Fruit fly (Drosophila melanogaster): ENCODE measurements around the gene CG4553.

Gene CG4553

DNA sequence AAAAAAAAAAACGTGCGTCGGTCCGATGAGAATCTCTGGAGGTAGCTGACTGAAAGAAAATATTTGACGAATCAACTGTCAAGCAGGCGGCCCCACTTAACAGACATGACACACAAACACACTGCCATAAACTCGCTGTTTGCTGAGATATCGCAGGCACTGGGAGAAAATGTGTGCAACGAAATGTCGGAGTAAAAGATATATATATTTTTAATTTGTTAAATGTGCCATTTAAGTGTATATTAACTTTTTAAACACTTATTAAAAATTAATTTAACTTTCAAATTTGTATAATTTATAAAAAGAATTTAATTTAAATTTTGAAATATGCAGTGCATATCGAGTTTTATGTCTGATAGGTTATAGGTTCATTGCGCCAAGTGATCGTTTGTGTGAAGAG, 12.4 kb upstream of the CG4553 start (continued):
- no peak for TF ChIP-seq CG2129 (GFP tag; IDR thresholded peaks at IDR 0.05; ENCODE audit: partially characterized antibody)
- TF ChIP-seq sqz (GFP tag; optimal IDR thresholded peaks at IDR 0.05) = peak; percentile 23
- TF ChIP-seq danr (GFP tag; IDR thresholded peaks at IDR 0.05) = peak; percentile 42; the same call in 1 of the 2 replicates
- TF ChIP-seq CG30020 (tag; optimal IDR thresholded peaks at IDR 0.05) = no peak
- no peak for TF ChIP-seq usp (GFP tag; optimal IDR thresholded peaks at IDR 0.05)
- no peak for TF ChIP-seq CG4854 (GFP tag; optimal IDR thresholded peaks at IDR 0.05)
- TF ChIP-seq gce (GFP tag; IDR thresholded peaks at IDR 0.05) = no peak
- TF ChIP-seq CG10274 (GFP tag; optimal IDR thresholded peaks at IDR 0.05) = no peak
- no peak for TF ChIP-seq Rx (GFP tag; IDR thresholded peaks at IDR 0.05)
- TF ChIP-seq bsh (GFP tag; optimal IDR thresholded peaks at IDR 0.05) = peak in 1 of 2 experiments; percentile 68
- TF ChIP-seq CG10654 (GFP tag; optimal IDR thresholded peaks at IDR 0.05) = peak; percentile 39
- no peak for TF ChIP-seq fd102C (GFP tag; optimal IDR thresholded peaks at IDR 0.05)
- no peak for TF ChIP-seq Opbp (GFP tag; IDR thresholded peaks at IDR 0.05; ENCODE audit: partially characterized antibody)
- peak; percentile 28; the same call in 1 of the 4 replicates for TF ChIP-seq Gug (GFP tag; IDR thresholded peaks at IDR 0.05)
- TF ChIP-seq zen2 (GFP tag; IDR thresholded peaks at IDR 0.05; ENCODE audit: partially characterized antibody) = no peak
- peak; percentile 60 for TF ChIP-seq CG11247 (GFP tag; IDR thresholded peaks at IDR 0.05)
- peak; percentile 54 for TF ChIP-seq Med (GFP tag)
- TF ChIP-seq CG1602 (GFP tag; optimal IDR thresholded peaks at IDR 0.05) = peak; percentile 30
- TF ChIP-seq CG14667 (GFP tag; IDR thresholded peaks at IDR 0.05) = no peak
- TF ChIP-seq Aef1 (GFP tag; IDR thresholded peaks at IDR 0.05) = peak; percentile 52; the same call in 2 of the 3 replicates
- peak; percentile 71 for TF ChIP-seq sob (GFP tag; IDR thresholded peaks at IDR 0.05)
- TF ChIP-seq MBD-R2 (GFP tag; IDR thresholded peaks at IDR 0.05) = no peak; the same call in 1 of the 2 replicates
- peak; percentile 54; the same call in 1 of the 3 replicates for TF ChIP-seq so (GFP tag; IDR thresholded peaks at IDR 0.05)
- no peak for TF ChIP-seq twi (tag; optimal IDR thresholded peaks at IDR 0.05)
- peak; percentile 67 for TF ChIP-seq CG10979 (tag; optimal IDR thresholded peaks at IDR 0.05)
- TF ChIP-seq h (optimal IDR thresholded peaks at IDR 0.05) = no peak
- peak; percentile 8 for TF ChIP-seq CG1233 (GFP tag; optimal IDR thresholded peaks at IDR 0.05)
- TF ChIP-seq shn (GFP tag; optimal IDR thresholded peaks at IDR 0.05) = no peak
- TF ChIP-seq abd-A (tag; optimal IDR thresholded peaks at IDR 0.05) = no peak
- TF ChIP-seq crc (GFP tag; optimal IDR thresholded peaks at IDR 0.05) = no peak
- no peak for TF ChIP-seq CG13287 (GFP tag; IDR thresholded peaks at IDR 0.05; ENCODE audit: partially characterized antibody)
- TF ChIP-seq Antp (GFP tag; optimal IDR thresholded peaks at IDR 0.05) = no peak
- TF ChIP-seq tio (GFP tag; optimal IDR thresholded peaks at IDR 0.05) = no peak
- TF ChIP-seq BEAF-32 (GFP tag; optimal IDR thresholded peaks at IDR 0.05) = no peak
- no peak for TF ChIP-seq mam (GFP tag; optimal IDR thresholded peaks at IDR 0.05)
- no peak for TF ChIP-seq CG7786 (GFP tag; optimal IDR thresholded peaks at IDR 0.05)
- no peak for TF ChIP-seq Mad (GFP tag; optimal IDR thresholded peaks at IDR 0.05)
- no peak for TF ChIP-seq CG3995 (GFP tag; optimal IDR thresholded peaks at IDR 0.05)
- no peak for TF ChIP-seq Sry-β (GFP tag; optimal IDR thresholded peaks at IDR 0.05)
- TF ChIP-seq Myb (GFP tag; optimal IDR thresholded peaks at IDR 0.05) = no peak
- peak; percentile 23 for TF ChIP-seq CG1603 (tag; optimal IDR thresholded peaks at IDR 0.05)
- no peak for TF ChIP-seq dimm (GFP tag; IDR thresholded peaks at IDR 0.05)
- TF ChIP-seq HmgZ (tag; optimal IDR thresholded peaks at IDR 0.05) = no peak
- TF ChIP-seq fd64A (GFP tag; optimal IDR thresholded peaks at IDR 0.05) = peak; percentile 47
- no peak for TF ChIP-seq B-H1 (GFP tag; IDR thresholded peaks at IDR 0.05)
- no peak for TF ChIP-seq CG11398 (GFP tag; optimal IDR thresholded peaks at IDR 0.05)
- TF ChIP-seq onecut (GFP tag; IDR thresholded peaks at IDR 0.05) = peak; percentile 53
- no peak for TF ChIP-seq inv (GFP tag; IDR thresholded peaks at IDR 0.05; ENCODE audit: partially characterized antibody)
- TF ChIP-seq lmd (GFP tag; IDR thresholded peaks at IDR 0.05) = peak; percentile 58
- TF ChIP-seq CG33557 (GFP tag; optimal IDR thresholded peaks at IDR 0.05) = no peak
- TF ChIP-seq ci (GFP tag; IDR thresholded peaks at IDR 0.05) = peak; percentile 70; the same call in 1 of the 3 replicates
- peak; percentile 79 for TF ChIP-seq CG18599 (GFP tag; optimal IDR thresholded peaks at IDR 0.05)

Measured in whole organism, embryonic.